Worm (Caenorhabditis elegans): Measurements from ENCODE around the gene Y64G10A.2.

Gene Y64G10A.2

ce11 chrIV:14249447-14249846 is 5.2 kb upstream of the Y64G10A.2 start:
- TF ChIP-seq peb-1 (tag; optimal IDR thresholded peaks at IDR 0.05) (no peak), egl-27 (tag; optimal IDR thresholded peaks at IDR 0.05) (no peak), crh-2 (tag; optimal IDR thresholded peaks at IDR 0.05) (no peak), Y55F3AM.14 (GFP tag; optimal IDR thresholded peaks at IDR 0.05) (no peak), ztf-4 (tag; optimal IDR thresholded peaks at IDR 0.05) (no peak), mbf-1 (tag; optimal IDR thresholded peaks at IDR 0.05) (no peak), nhr-23 (tag; optimal IDR thresholded peaks at IDR 0.05) (no peak), nhr-12 (tag; optimal IDR thresholded peaks at IDR 0.05) (no peak), nhr-77 (tag; optimal IDR thresholded peaks at IDR 0.05) (no peak), skn-1 (tag; optimal IDR thresholded peaks at IDR 0.05) (no peak), F13H6.1 (tag; optimal IDR thresholded peaks at IDR 0.05) (no peak), lsy-2 (tag; optimal IDR thresholded peaks at IDR 0.05) (no peak), lin-11 (tag; optimal IDR thresholded peaks at IDR 0.05) (no peak)

DNA sequence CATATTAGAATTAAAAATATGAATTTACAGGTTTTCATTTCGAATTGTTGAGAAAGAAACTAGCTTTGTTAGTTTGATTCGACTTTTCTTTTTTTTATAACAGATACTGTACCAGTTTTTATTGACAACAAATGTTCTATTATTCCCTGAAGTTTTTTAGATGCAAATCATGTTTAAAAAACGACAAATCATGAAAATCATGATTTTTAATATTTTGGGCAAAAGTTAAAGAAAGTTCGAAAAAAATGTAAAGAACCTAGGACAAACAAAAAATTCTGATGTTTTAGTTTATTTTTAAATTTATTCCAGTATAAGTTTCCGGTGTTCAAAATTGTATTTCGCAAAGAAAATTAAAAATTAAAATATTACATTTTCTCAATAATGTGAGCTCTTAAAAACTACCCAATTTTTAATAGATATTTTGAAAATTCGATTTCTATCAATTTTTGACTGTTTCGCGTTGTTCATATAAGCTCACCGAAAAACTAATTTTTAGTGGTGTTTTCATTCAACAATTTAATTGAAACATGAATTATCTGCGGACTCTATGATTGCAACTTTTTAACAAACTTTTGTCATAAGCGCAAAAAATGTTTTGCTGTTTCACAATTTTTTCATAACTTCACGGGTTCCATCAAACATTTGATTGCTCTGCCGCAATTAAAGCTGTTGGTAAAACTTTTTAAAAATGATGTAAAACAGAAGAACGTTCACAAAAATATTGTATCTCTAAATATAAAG is 2.7 kb downstream of the Y64G10A.2 start, which contains the start of gene Y64G10A.10:
Gene Y64G10A.10 (minus strand): TSS at position 51 of the 741 bp plus-strand sequence.
- TF ChIP-seq sem-4 (tag; optimal IDR thresholded peaks at IDR 0.05) (no peak), F13H6.1 (tag; optimal IDR thresholded peaks at IDR 0.05) (no peak), aly-2 (tag; optimal IDR thresholded peaks at IDR 0.05) (no peak), crh-2 (tag; optimal IDR thresholded peaks at IDR 0.05) (no peak), gmeb-1 (tag; optimal IDR thresholded peaks at IDR 0.05) (no peak), nhr-6 (tag; optimal IDR thresholded peaks at IDR 0.05) (no peak), nhr-237 (tag; optimal IDR thresholded peaks at IDR 0.05) (no peak), nhr-21 (tag; optimal IDR thresholded peaks at IDR 0.05) (no peak), nhr-25 (tag; optimal IDR thresholded peaks at IDR 0.05) (no peak), mdl-1 (tag; optimal IDR thresholded peaks at IDR 0.05) (no peak), unc-62 (GFP tag; optimal IDR thresholded peaks at IDR 0.05) (no peak)

DNA sequence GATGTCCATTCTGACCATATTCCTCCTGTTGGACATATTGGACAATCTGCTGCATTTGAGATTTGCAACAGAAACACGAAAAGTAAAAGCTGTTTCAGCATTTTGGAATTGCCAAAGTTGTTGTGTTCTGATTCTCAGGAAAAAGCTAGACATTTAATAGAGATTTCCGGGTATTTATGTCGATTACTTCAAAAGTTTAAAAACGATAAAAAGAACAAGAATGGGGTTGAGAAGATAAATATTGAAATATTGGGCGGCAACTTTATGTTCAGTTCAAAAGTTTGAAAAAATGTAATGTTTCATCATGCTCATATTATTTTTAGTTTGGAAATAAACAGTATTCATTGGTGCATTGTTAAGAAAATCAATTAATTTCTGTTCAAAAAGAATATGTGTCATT is 5.3 kb downstream of the Y64G10A.2 start, which contains the start of gene Y64G10A.1:
Gene Y64G10A.1 (minus strand): TSS at position 101 of the 400 bp plus-strand sequence.
- TF ChIP-seq blmp-1 (tag; optimal IDR thresholded peaks at IDR 0.05; ENCODE audit: insufficient read depth): no peak
- TF ChIP-seq lin-39 (tag; optimal IDR thresholded peaks at IDR 0.05): no peak
- no peak for TF ChIP-seq Y55F3AM.14 (GFP tag; optimal IDR thresholded peaks at IDR 0.05)

DNA sequence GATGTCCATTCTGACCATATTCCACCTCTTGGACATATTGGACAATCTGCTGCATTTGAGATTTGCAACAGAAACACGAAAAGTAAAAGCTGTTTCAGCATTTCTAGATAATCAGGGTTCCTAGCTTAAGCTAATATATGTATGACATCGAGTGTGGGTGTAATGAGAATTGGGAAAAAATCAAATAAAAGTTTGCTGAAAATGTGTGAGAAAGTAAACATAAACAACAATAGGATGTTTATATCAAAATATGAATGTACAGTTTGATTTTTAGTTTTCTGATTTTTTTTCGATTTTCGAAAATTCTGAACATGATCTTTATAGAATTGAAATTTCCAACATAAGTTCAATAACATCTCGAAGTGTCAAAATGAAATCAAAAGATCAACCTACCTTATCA is 13.5 kb downstream of the Y64G10A.2 start, which contains the start of gene F02H6.6:
Gene F02H6.6 (minus strand): TSS at position 101 of the 400 bp plus-strand sequence.
- no peak for TF ChIP-seq ztf-4 (tag; optimal IDR thresholded peaks at IDR 0.05)
- TF ChIP-seq ZK546.5 (tag; optimal IDR thresholded peaks at IDR 0.05): no peak

ce11 chrIV:14228069-14228468 is 16.2 kb downstream of the Y64G10A.2 start, which contains the start of gene F02H6.7:
Gene F02H6.7 (minus strand): TSS chrIV:14228169.
- no peak for TF ChIP-seq sem-4 (tag; optimal IDR thresholded peaks at IDR 0.05)
- no peak for TF ChIP-seq unc-55 (GFP tag; optimal IDR thresholded peaks at IDR 0.05)
- no peak for TF ChIP-seq mdl-1 (tag; optimal IDR thresholded peaks at IDR 0.05)
- TF ChIP-seq lin-11 (tag; optimal IDR thresholded peaks at IDR 0.05): no peak
- TF ChIP-seq ztf-1 (GFP tag; conservative IDR thresholded peaks at IDR 0.05): no peak
- no peak for TF ChIP-seq peb-1 (tag; optimal IDR thresholded peaks at IDR 0.05)
- TF ChIP-seq mab-5 (tag; optimal IDR thresholded peaks at IDR 0.05): no peak

- TF ChIP-seq nhr-11 (tag; optimal IDR thresholded peaks at IDR 0.05) (no peak), nhr-25 (tag; optimal IDR thresholded peaks at IDR 0.05) (no peak), skn-1 (tag; optimal IDR thresholded peaks at IDR 0.05) (no peak), nhr-6 (tag; optimal IDR thresholded peaks at IDR 0.05) (no peak), ceh-82 (tag; optimal IDR thresholded peaks at IDR 0.05) (no peak), unc-62 (GFP tag; optimal IDR thresholded peaks at IDR 0.05) (no peak), ama-1 (optimal IDR thresholded peaks at IDR 0.05) (no peak), lin-13 (GFP tag; optimal IDR thresholded peaks at IDR 0.05) (no peak), mab-5 (tag; optimal IDR thresholded peaks at IDR 0.05) (no peak), unc-39 (tag; optimal IDR thresholded peaks at IDR 0.05) (no peak), nhr-23 (tag; optimal IDR thresholded peaks at IDR 0.05) (no peak), mdl-1 (tag; optimal IDR thresholded peaks at IDR 0.05) (no peak), ZK546.5 (tag; optimal IDR thresholded peaks at IDR 0.05) (no peak)
Observed at ce11 chrIV:14227138-14227537, 17.1 kb downstream of the Y64G10A.2 start.
